Fruit fly (Drosophila melanogaster) whole organism, embryonic: ENCODE data around the gene CG18081.

Experiments used
- ATbp ChIP-seq: fragments of 200-800 bp; sonication (Bioruptor generic); optimal IDR thresholded peaks from 2 replicates; lab custom pipeline; 2017; ENCODE audit warnings: missing biosample characterization, mild to moderate bottlenecking, missing genetic modification characterization, missing genetic modification reagents
- Aef1 ChIP-seq: fragments of 200-800 bp; sonication (Bioruptor generic); IDR thresholded peaks from 3 replicates; pipeline ENCODE4 v1.3.6; 2022; ENCODE audit warnings: missing biosample characterization, missing genetic modification characterization
- Bteb2 ChIP-seq: fragments of 200-800 bp; sonication (Bioruptor generic); optimal IDR thresholded peaks from 2 replicates; lab custom pipeline; 2016; ENCODE audit warnings: missing biosample characterization, missing genetic modification characterization
- CG10147 ChIP-seq: fragments of 200-800 bp; sonication (Bioruptor generic); optimal IDR thresholded peaks from 2 replicates; lab custom pipeline; 2019; ENCODE audit warnings: missing biosample characterization, mild to moderate bottlenecking, missing genetic modification characterization, moderate library complexity
- CG11504 ChIP-seq: fragments of 200-800 bp; sonication (Bioruptor generic); optimal IDR thresholded peaks from 3 replicates; lab custom pipeline; 2019; ENCODE audit warnings: missing biosample characterization, mild to moderate bottlenecking, missing genetic modification characterization, moderate library complexity
- CG11696 ChIP-seq: fragments of 200-800 bp; sonication (Bioruptor generic); IDR thresholded peaks from 2 replicates; pipeline ENCODE4 v1.3.6; 2022; ENCODE audit warnings: missing biosample characterization, missing genetic modification characterization
- CG13424 ChIP-seq: fragments of 200-800 bp; sonication (Bioruptor generic); optimal IDR thresholded peaks from 2 replicates; lab custom pipeline; 2019; ENCODE audit warnings: missing biosample characterization, mild to moderate bottlenecking, missing genetic modification characterization, moderate library complexity
- CG14014 ChIP-seq: fragments of 200-800 bp; sonication (Bioruptor generic); IDR thresholded peaks from 2 replicates; pipeline ENCODE4 v1.3.6; 2022; ENCODE audit warnings: missing biosample characterization, missing genetic modification characterization
- CG15073 ChIP-seq: fragments of 200-800 bp; sonication (Bioruptor generic); optimal IDR thresholded peaks from 2 replicates; lab custom pipeline; 2016; ENCODE audit warnings: missing biosample characterization, missing genetic modification characterization
- CG17361 ChIP-seq: fragments of 200-800 bp; sonication (Bioruptor generic); IDR thresholded peaks from 3 replicates; pipeline ENCODE4 v1.3.6; 2022; ENCODE audit warnings: missing biosample characterization, missing genetic modification characterization
- CG17568 ChIP-seq: fragments of 200-800 bp; sonication (Bioruptor generic); optimal IDR thresholded peaks from 2 replicates; lab custom pipeline; 2018; ENCODE audit warnings: missing biosample characterization, mild to moderate bottlenecking, missing genetic modification characterization, moderate library complexity
- CG30403 ChIP-seq: fragments of 200-800 bp; sonication (Bioruptor generic); optimal IDR thresholded peaks from 3 replicates; lab custom pipeline; 2016; ENCODE audit warnings: missing biosample characterization, missing genetic modification characterization
- CG31224 ChIP-seq: fragments of 200-800 bp; sonication (Bioruptor generic); IDR thresholded peaks from 2 replicates; pipeline ENCODE4 v1.3.6; 2022; ENCODE audit warnings: missing biosample characterization, missing genetic modification characterization
- CG3281 ChIP-seq: fragments of 200-800 bp; sonication (Bioruptor generic); optimal IDR thresholded peaks from 3 replicates; lab custom pipeline; 2017; ENCODE audit warnings: missing biosample characterization, mild to moderate bottlenecking, missing genetic modification characterization
- CG3726 ChIP-seq: fragments of 200-800 bp; sonication (Bioruptor generic); IDR thresholded peaks from 3 replicates; pipeline ENCODE4, ENCODE4 v1.3.6; 2022; ENCODE audit warnings: missing biosample characterization, missing genetic modification characterization
- CG5953 ChIP-seq: fragments of 200-800 bp; sonication (Bioruptor generic); IDR thresholded peaks from 2 replicates; pipeline ENCODE4 v1.3.6; 2022; ENCODE audit warnings: missing biosample characterization, missing genetic modification characterization
- CG6654 ChIP-seq: fragments of 200-800 bp; sonication (Bioruptor generic); optimal IDR thresholded peaks from 2 replicates; lab custom pipeline; 2017; ENCODE audit warnings: missing biosample characterization, mild to moderate bottlenecking, missing genetic modification characterization
- CG6854 ChIP-seq: fragments of 200-800 bp; sonication (Bioruptor generic); optimal IDR thresholded peaks from 3 replicates; lab custom pipeline; 2017; ENCODE audit warnings: missing biosample characterization, mild to moderate bottlenecking, missing genetic modification characterization
- D ChIP-seq, 2 experiments: fragments of 200-800 bp in 1 of 2; fragments of >200 bp in 1 of 2; sonication (Bioruptor generic) in 1 of 2; optimal IDR thresholded peaks; 2 replicates in 1 of 2; 3 replicates in 1 of 2; lab custom pipeline; 2017; ENCODE audit warnings: mild to moderate bottlenecking in 1 of 2, missing biosample characterization in 1 of 2, missing genetic modification characterization in 1 of 2, missing genetic modification reagents in 1 of 2
- Dref ChIP-seq: fragments of 200-800 bp; sonication (Bioruptor generic); IDR thresholded peaks from 2 replicates; pipeline ENCODE4 v1.3.6; 2022; ENCODE audit warnings: missing biosample characterization, missing genetic modification characterization
- Elba2 ChIP-seq: fragments of 200-800 bp; sonication (Bioruptor generic); optimal IDR thresholded peaks from 3 replicates; lab custom pipeline; 2016; ENCODE audit warnings: missing biosample characterization, missing genetic modification characterization
- Hand ChIP-seq: fragments of 200-800 bp; sonication (Bioruptor generic); optimal IDR thresholded peaks from 2 replicates; lab custom pipeline; 2017; ENCODE audit warnings: mild to moderate bottlenecking, missing biosample characterization, missing genetic modification reagents, missing genetic modification characterization
- Hmx ChIP-seq: fragments of 200-800 bp; sonication (Bioruptor generic); optimal IDR thresholded peaks from 2 replicates; lab custom pipeline; 2016; ENCODE audit warnings: missing biosample characterization, missing genetic modification characterization
- Ravus ChIP-seq: fragments of 200-800 bp; sonication (Bioruptor generic); IDR thresholded peaks from 2 replicates; pipeline ENCODE4 v1.3.6; 2022; ENCODE audit warnings: missing biosample characterization, missing genetic modification characterization
- Ssrp ChIP-seq: fragments of 200-800 bp; sonication (Bioruptor generic); optimal IDR thresholded peaks from 2 replicates; lab custom pipeline; 2018; ENCODE audit warnings: missing biosample characterization, mild to moderate bottlenecking, missing genetic modification characterization, moderate library complexity
- Trl ChIP-seq, 3 experiments: fragments of >200 bp in 2 of 3; fragments of 200-800 bp in 1 of 3; sonication (Bioruptor generic) in 1 of 3; optimal IDR thresholded peaks; 2 replicates in 1 of 3; 3 replicates in 2 of 3; lab custom pipeline; 2016 to 2017; ENCODE audit warnings: missing biosample characterization in 1 of 3, missing genetic modification characterization in 1 of 3
- amos ChIP-seq: fragments of 200-800 bp; sonication (Bioruptor generic); IDR thresholded peaks from 2 replicates; pipeline ENCODE4 v1.3.6; 2022; ENCODE audit warnings: missing biosample characterization, missing genetic modification characterization; ENCODE audit not compliant: partially characterized antibody
- grau ChIP-seq: fragments of 200-800 bp; optimal IDR thresholded peaks from 3 replicates; lab custom pipeline; 2019; ENCODE audit warnings: missing biosample characterization, mild to moderate bottlenecking, missing genetic modification characterization, moderate library complexity
- grn ChIP-seq: fragments of 200-800 bp; sonication (Bioruptor generic); optimal IDR thresholded peaks from 3 replicates; lab custom pipeline; 2017; ENCODE audit warnings: missing biosample characterization, missing genetic modification characterization
- h ChIP-seq: fragments of >200 bp; optimal IDR thresholded peaks from 2 replicates; lab custom pipeline; 2017
- kay ChIP-seq: fragments of 200-800 bp; sonication (Bioruptor generic); optimal IDR thresholded peaks from 2 replicates; lab custom pipeline; 2016; ENCODE audit warnings: missing biosample characterization, missing genetic modification characterization
- ken ChIP-seq: fragments of 200-800 bp; sonication (Bioruptor generic); IDR thresholded peaks from 3 replicates; pipeline ENCODE4 v1.3.6; 2022; ENCODE audit warnings: missing biosample characterization, missing genetic modification characterization
- lilli ChIP-seq: fragments of 200-800 bp; sonication (Bioruptor generic); optimal IDR thresholded peaks from 3 replicates; lab custom pipeline; 2016; ENCODE audit warnings: missing biosample characterization, missing genetic modification characterization
- lola ChIP-seq, 3 experiments: fragments of >200 bp in 2 of 3; fragments of 200-800 bp in 1 of 3; sonication (Bioruptor generic) in 1 of 3; optimal IDR thresholded peaks; 2 replicates each; lab custom pipeline; 2017 to 2019; ENCODE audit warnings: missing biosample characterization in 3 of 3, missing genetic modification characterization in 3 of 3, mild to moderate bottlenecking in 1 of 3, moderate library complexity in 1 of 3
- maf-S ChIP-seq: fragments of 200-800 bp; sonication (Bioruptor generic); optimal IDR thresholded peaks from 2 replicates; lab custom pipeline; 2016; ENCODE audit warnings: missing biosample characterization, missing genetic modification characterization
- odd ChIP-seq: fragments of 200-800 bp; sonication (Bioruptor generic); optimal IDR thresholded peaks from 2 replicates; lab custom pipeline; 2017; ENCODE audit warnings: missing biosample characterization, mild to moderate bottlenecking, missing genetic modification characterization
- onecut ChIP-seq: fragments of 200-800 bp; sonication (Bioruptor generic); IDR thresholded peaks from 2 replicates; pipeline ENCODE4 v1.3.6; 2022; ENCODE audit warnings: missing biosample characterization, missing genetic modification characterization
- pan ChIP-seq, 4 experiments: fragments of >200 bp in 3 of 4; fragments of 200-800 bp in 1 of 4; sonication (Bioruptor generic) in 1 of 4; optimal IDR thresholded peaks in 3 of 4; IDR thresholded peaks in 1 of 4; 2 replicates each; pipeline versions ENCODE4 v1.3.6 to Lab custom; 2017 to 2022; ENCODE audit warnings: missing biosample characterization in 2 of 4, missing genetic modification characterization in 2 of 4, mixed read lengths in 1 of 4
- rib ChIP-seq: fragments of 200-800 bp; sonication (Bioruptor generic); IDR thresholded peaks from 2 replicates; pipeline ENCODE4 v1.3.6; 2022; ENCODE audit warnings: missing biosample characterization, missing genetic modification characterization
- schlank ChIP-seq: fragments of 200-800 bp; sonication (Bioruptor generic); optimal IDR thresholded peaks from 2 replicates; lab custom pipeline; 2018; ENCODE audit warnings: missing biosample characterization, mild to moderate bottlenecking, missing genetic modification characterization
- sim ChIP-seq: fragments of 200-800 bp; sonication (Bioruptor generic); IDR thresholded peaks from 2 replicates; pipeline ENCODE4 v1.3.6; 2022; ENCODE audit warnings: missing biosample characterization, missing genetic modification characterization
- sisA ChIP-seq: fragments of 200-800 bp; sonication (Bioruptor generic); IDR thresholded peaks from 2 replicates; pipeline ENCODE4 v1.3.6; 2022; ENCODE audit warnings: missing biosample characterization, missing genetic modification characterization
- slp2 ChIP-seq: fragments of 200-800 bp; sonication (Bioruptor generic); optimal IDR thresholded peaks from 2 replicates; lab custom pipeline; 2016; ENCODE audit warnings: missing biosample characterization, missing genetic modification characterization
- tna ChIP-seq: fragments of 200-800 bp; sonication (Bioruptor generic); IDR thresholded peaks from 2 replicates; pipeline ENCODE4 v1.3.6; 2022; ENCODE audit warnings: missing biosample characterization, missing genetic modification characterization; ENCODE audit not compliant: partially characterized antibody
- trh ChIP-seq: fragments of 200-800 bp; sonication (Bioruptor generic); optimal IDR thresholded peaks from 2 replicates; lab custom pipeline; 2016; ENCODE audit warnings: missing biosample characterization, missing genetic modification characterization
- zen2 ChIP-seq: fragments of 200-800 bp; sonication (Bioruptor generic); IDR thresholded peaks from 3 replicates; pipeline ENCODE4 v1.3.6; 2022; ENCODE audit warnings: missing biosample characterization, missing genetic modification characterization; ENCODE audit not compliant: partially characterized antibody
- zfh1 ChIP-seq: fragments of 200-800 bp; sonication (Bioruptor generic); IDR thresholded peaks from 3 replicates; pipeline ENCODE4 v1.3.6; 2022; ENCODE audit warnings: missing biosample characterization, missing genetic modification characterization

The CG18081 gene

DNA sequence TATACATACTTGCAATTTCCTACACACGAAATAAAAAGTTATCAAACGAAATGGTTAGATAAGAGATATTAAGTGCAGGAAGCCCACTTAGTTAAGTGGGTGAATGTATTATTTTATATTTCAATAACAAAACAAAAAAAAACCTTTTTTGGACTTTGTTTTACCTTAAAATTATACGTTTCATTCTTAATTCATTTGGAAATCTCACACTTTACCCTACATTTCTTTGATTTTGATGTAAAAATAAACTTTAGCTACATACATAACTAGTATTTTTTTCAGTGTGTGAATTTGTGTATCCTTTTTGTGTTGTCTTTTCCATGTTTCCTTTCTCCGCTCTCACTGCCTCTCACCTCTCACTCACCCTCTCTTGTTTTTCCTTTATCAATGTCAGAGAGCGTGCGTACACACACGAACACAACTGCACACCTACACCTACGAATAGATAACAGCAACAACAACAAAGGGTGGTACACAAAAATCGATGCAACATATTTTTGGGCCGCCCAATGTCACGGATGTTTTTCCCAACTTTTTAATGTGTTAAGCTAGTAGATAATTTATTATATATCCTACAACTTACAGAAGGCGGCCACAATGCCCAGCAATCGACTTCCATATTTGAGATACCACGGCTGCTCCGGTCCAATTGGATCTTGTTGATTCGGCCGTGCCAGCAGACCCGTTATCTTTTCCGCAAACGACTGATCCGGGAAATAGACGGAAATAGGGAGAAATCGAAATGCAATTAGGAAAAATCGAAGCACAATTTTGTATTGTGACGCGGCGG, 19.6 kb downstream of the CG18081 start (continued):
- TF ChIP-seq sisA (GFP tag; lab: Robert Waterston, UW) (no peak), trh (no peak), Ssrp (peak; percentile 53), CG10147 (GFP tag; lab: Kevin White, UChicago) (peak; percentile 68), Dref (no peak), Trl (optimal IDR thresholded peaks at IDR 0.05; lab: Kevin White, UChicago) (peak; percentile 86 to 93), Trl (GFP tag; optimal IDR thresholded peaks at IDR 0.05; lab: Kevin White, UChicago) (peak; percentile 58), CG17568 (GFP tag; lab: Kevin White, UChicago) (peak; percentile 57), lilli (GFP tag; lab: Kevin White, UChicago) (peak; percentile 54), CG15073 (GFP tag; lab: Kevin White, UChicago) (no peak), slp2 (GFP tag; lab: Kevin White, UChicago) (peak; percentile 3), rib (GFP tag; lab: Robert Waterston, UW) (0 out of 2 replicates have a peak, but pooled peaks have one; percentile 46), Hmx (GFP tag; lab: Kevin White, UChicago) (no peak), Ravus (GFP tag; lab: Robert Waterston, UW) (no peak), CG6654 (peak; percentile 23), pan (optimal IDR thresholded peaks at IDR 0.05; lab: Kevin White, UChicago) (no peak), pan (GFP tag; optimal IDR thresholded peaks at IDR 0.05 in 1 of 2, IDR thresholded peaks at IDR 0.05 in 1 of 2) (peak in 1 of 2 experiments; percentile 61), zen2 (GFP tag; lab: Robert Waterston, UW) (no peak), grn (GFP tag; lab: Kevin White, UChicago) (no peak), Elba2 (GFP tag; lab: Kevin White, UChicago) (no peak), CG14014 (peak; percentile 48; the same call in 1 of the 2 replicates), ATbp (peak; percentile 68), odd (GFP tag; lab: Kevin White, UChicago) (peak; percentile 36), schlank (no peak), CG17361 (peak; percentile 71), tna (no peak), lola (GFP tag; optimal IDR thresholded peaks at IDR 0.05; lab: Kevin White, UChicago) (peak in 1 of 3 experiments; percentile 71), maf-S (GFP tag; lab: Kevin White, UChicago) (peak; percentile 44), zfh1 (GFP tag; lab: Robert Waterston, UW) (0 out of 3 replicates have a peak, but pooled peaks have one; percentile 39), CG13424 (tag; lab: Kevin White, UChicago) (peak; percentile 78), kay (GFP tag; lab: Kevin White, UChicago) (peak; percentile 57), CG31224 (GFP tag; lab: Robert Waterston, UW) (peak; percentile 36; the same call in 1 of the 2 replicates), onecut (GFP tag; lab: Robert Waterston, UW) (peak; percentile 94), CG3281 (GFP tag; lab: Kevin White, UChicago) (peak; percentile 77), CG5953 (peak; percentile 23; the same call in 1 of the 2 replicates), CG3726 (GFP tag; lab: Robert Waterston, UW) (no peak), CG11504 (tag; lab: Kevin White, UChicago) (peak; percentile 79), sim (GFP tag; lab: Robert Waterston, UW) (peak; percentile 12; the same call in 1 of the 2 replicates), ken (GFP tag; lab: Robert Waterston, UW) (no peak), CG30403 (peak; percentile 87), Aef1 (peak; percentile 46), amos (GFP tag; lab: Robert Waterston, UW) (no peak), h (no peak), grau (tag; lab: Kevin White, UChicago) (peak; percentile 75), CG6854 (GFP tag; lab: Kevin White, UChicago) (peak; percentile 64), Hand (GFP tag; lab: Kevin White, UChicago) (peak; percentile 85), Bteb2 (peak; percentile 32), CG11696 (0 out of 2 replicates have a peak, but pooled peaks have one; percentile 6), D (optimal IDR thresholded peaks at IDR 0.05; lab: Kevin White, UChicago) (no peak), D (GFP tag; optimal IDR thresholded peaks at IDR 0.05; lab: Kevin White, UChicago) (peak; percentile 61)
